Worm (Caenorhabditis elegans) whole organism, L1 larva: ENCODE results near the gene tre-4.
"Not testable (repeated sequence)": the region's sequence is repeated elsewhere in the genome, so short reads cannot be mapped to it uniquely, and the experiment has no call there.

Experiments used
- C16A3.4 ChIP-seq: fragments of 150-350 bp; optimal IDR thresholded peaks from 2 replicates; lab custom pipeline; 2014; ENCODE audit warnings: missing biosample characterization, missing genetic modification characterization
- C34B4.2 ChIP-seq: sonication (generic microtip); optimal IDR thresholded peaks from 2 replicates; lab custom pipeline; 2017; ENCODE audit warnings: mild to moderate bottlenecking, missing genetic modification characterization, missing compliant biosample characterization
- Y116A8C.19 ChIP-seq: sonication (generic microtip); optimal IDR thresholded peaks from 2 replicates; lab custom pipeline; 2016; ENCODE audit warnings: missing compliant biosample characterization, missing genetic modification characterization, borderline replicate concordance
- alr-1 ChIP-seq: fragments of 200-800 bp; sonication (Bioruptor generic); optimal IDR thresholded peaks from 2 replicates; lab custom pipeline; 2018; ENCODE audit warnings: borderline replicate concordance, mild to moderate bottlenecking, missing genetic modification characterization, missing compliant biosample characterization
- aly-2 ChIP-seq: fragments of 150-350 bp; optimal IDR thresholded peaks from 2 replicates; lab custom pipeline; 2014; ENCODE audit warnings: missing biosample characterization, missing genetic modification characterization
- ceh-63 ChIP-seq: fragments of 200-800 bp; sonication (Bioruptor generic); optimal IDR thresholded peaks from 2 replicates; lab custom pipeline; 2018; ENCODE audit warnings: mild to moderate bottlenecking, missing genetic modification characterization, missing compliant biosample characterization
- dsc-1 ChIP-seq: sonication (generic microtip); optimal IDR thresholded peaks from 2 replicates; lab custom pipeline; 2016; ENCODE audit warnings: mild to moderate bottlenecking, missing genetic modification characterization, missing compliant biosample characterization
- efl-1 ChIP-seq, 4 experiments: fragments of 150-350 bp; optimal IDR thresholded peaks in 3 of 4; peaks in 1 of 4; 1 replicate in 1 of 4; 2 replicates in 3 of 4; lab custom pipeline; 2014; ENCODE audit warnings: missing biosample characterization in 2 of 4, missing genetic modification characterization in 2 of 4, missing genetic modification reagents in 2 of 4
- egl-27 ChIP-seq, 2 experiments: fragments of 150-350 bp in 1 of 2; sonication (generic microtip); optimal IDR thresholded peaks; 3 replicates each; lab custom pipeline; 2017 to 2018; ENCODE audit warnings: missing biosample characterization in 2 of 2, missing genetic modification characterization in 2 of 2, missing genetic modification reagents in 2 of 2
- elt-3 ChIP-seq, 6 experiments: fragments of 150-350 bp in 1 of 6; sonication (generic microtip); optimal IDR thresholded peaks; 2 replicates each; lab custom pipeline; 2017 to 2018; ENCODE audit warnings: missing biosample characterization in 6 of 6, missing genetic modification characterization in 6 of 6, inconsistent platforms in 1 of 6
- fkh-10 ChIP-seq: sonication (generic microtip); optimal IDR thresholded peaks from 2 replicates; lab custom pipeline; 2017; ENCODE audit warnings: missing biosample characterization, missing genetic modification reagents, missing genetic modification characterization
- grh-1 ChIP-seq: fragments of 200-800 bp; sonication (Bioruptor generic); IDR thresholded peaks from 2 replicates; pipeline ENCODE4 v1.3.6; 2022; ENCODE audit warnings: missing genetic modification reagents, missing genetic modification characterization, missing compliant biosample characterization
- hlh-4 ChIP-seq: sonication (generic microtip); optimal IDR thresholded peaks from 2 replicates; lab custom pipeline; 2016; ENCODE audit warnings: mild to moderate bottlenecking, missing genetic modification characterization, missing compliant biosample characterization
- hpl-2 ChIP-seq: fragments of 150-350 bp; optimal IDR thresholded peaks from 2 replicates; lab custom pipeline; 2014; ENCODE audit warnings: missing biosample characterization, missing genetic modification reagents, missing genetic modification characterization
- isw-1 ChIP-seq: fragments of 200-800 bp; sonication (Bioruptor generic); IDR thresholded peaks from 2 replicates; pipeline ENCODE4 v1.3.6; 2022; ENCODE audit warnings: missing genetic modification characterization, missing compliant biosample characterization
- jun-1 ChIP-seq: fragments of 150-350 bp; optimal IDR thresholded peaks from 2 replicates; lab custom pipeline; 2014; ENCODE audit warnings: missing biosample characterization, missing genetic modification reagents, missing genetic modification characterization
- lin-15B ChIP-seq: fragments of 150-350 bp; sonication (generic microtip); optimal IDR thresholded peaks from 3 replicates; lab custom pipeline; 2014; ENCODE audit warnings: missing biosample characterization, missing genetic modification characterization
- lin-35 ChIP-seq, 2 experiments: fragments of 150-350 bp; optimal IDR thresholded peaks; 2 replicates each; lab custom pipeline; 2014; ENCODE audit warnings: missing biosample characterization in 2 of 2, missing genetic modification characterization in 2 of 2, missing genetic modification reagents in 2 of 2
- lsy-2 ChIP-seq, 2 experiments: fragments of 150-350 bp; optimal IDR thresholded peaks; 2 replicates each; lab custom pipeline; 2014; ENCODE audit warnings: missing biosample characterization in 2 of 2, missing genetic modification characterization in 2 of 2
- mab-9 ChIP-seq: fragments of 200-800 bp; sonication (Bioruptor generic); IDR thresholded peaks from 2 replicates; pipeline ENCODE4 v1.3.6; 2022; ENCODE audit warnings: missing genetic modification reagents, missing genetic modification characterization, missing compliant biosample characterization
- mdl-1 ChIP-seq, 2 experiments: fragments of 150-350 bp; optimal IDR thresholded peaks; 2 replicates each; lab custom pipeline; 2014 to 2017; ENCODE audit warnings: missing biosample characterization in 2 of 2, missing genetic modification characterization in 2 of 2, inconsistent platforms in 1 of 2
- mef-2 ChIP-seq: fragments of 150-350 bp; optimal IDR thresholded peaks from 2 replicates; lab custom pipeline; 2014; ENCODE audit warnings: missing biosample characterization, missing genetic modification characterization
- nhr-19 ChIP-seq: fragments of 200-800 bp; sonication (Bioruptor generic); conservative IDR thresholded peaks from 2 replicates; pipeline ENCODE4 v1.3.6; 2022; ENCODE audit warnings: missing genetic modification characterization, missing compliant biosample characterization
- nhr-237 ChIP-seq: fragments of 150-350 bp; optimal IDR thresholded peaks from 2 replicates; lab custom pipeline; 2014; ENCODE audit warnings: missing biosample characterization, missing genetic modification characterization
- nhr-76 ChIP-seq: sonication (generic microtip); optimal IDR thresholded peaks from 2 replicates; lab custom pipeline; 2017; ENCODE audit warnings: missing biosample characterization, missing genetic modification characterization
- nhr-90 ChIP-seq: sonication (generic microtip); optimal IDR thresholded peaks from 2 replicates; lab custom pipeline; 2016; ENCODE audit warnings: mild to moderate bottlenecking, missing genetic modification characterization, missing compliant biosample characterization; ENCODE audit not compliant: poor library complexity
- pag-3 ChIP-seq: sonication (generic microtip); optimal IDR thresholded peaks from 2 replicates; lab custom pipeline; 2017; ENCODE audit warnings: missing genetic modification characterization, mild to moderate bottlenecking, missing compliant biosample characterization, antibody characterized with exemption, borderline replicate concordance; ENCODE audit not compliant: insufficient read depth
- pax-3 ChIP-seq: fragments of 200-800 bp; sonication (Bioruptor generic); optimal IDR thresholded peaks from 2 replicates; lab custom pipeline; 2018; ENCODE audit warnings: mild to moderate bottlenecking, missing genetic modification characterization, moderate library complexity, missing compliant biosample characterization
- snpc-4 ChIP-seq: fragments of 150-350 bp; optimal IDR thresholded peaks from 2 replicates; lab custom pipeline; 2014; ENCODE audit warnings: missing biosample characterization, missing genetic modification characterization
- sptf-1 ChIP-seq: fragments of 150-350 bp; optimal IDR thresholded peaks from 2 replicates; lab custom pipeline; 2014; ENCODE audit warnings: missing biosample characterization, missing genetic modification characterization
- swsn-7 ChIP-seq: sonication (generic microtip); optimal IDR thresholded peaks from 2 replicates; lab custom pipeline; 2016; ENCODE audit warnings: missing genetic modification characterization, missing compliant biosample characterization
- unc-86 ChIP-seq: sonication (generic microtip); optimal IDR thresholded peaks from 2 replicates; lab custom pipeline; 2016; ENCODE audit warnings: missing genetic modification characterization, missing compliant biosample characterization
- unc-98 ChIP-seq: fragments of 200-800 bp; sonication (Bioruptor generic); IDR thresholded peaks from 2 replicates; pipeline ENCODE4 v1.3.6; 2022; ENCODE audit warnings: missing genetic modification characterization, missing compliant biosample characterization
- zip-4 ChIP-seq: fragments of 200-800 bp; sonication (Bioruptor generic); optimal IDR thresholded peaks from 2 replicates; lab custom pipeline; 2018; ENCODE audit warnings: mild to moderate bottlenecking, missing genetic modification characterization, moderate library complexity, missing compliant biosample characterization
- ztf-11 ChIP-seq, 2 experiments: sonication (generic microtip); optimal IDR thresholded peaks; 2 replicates each; lab custom pipeline; 2016 to 2017; ENCODE audit warnings: missing genetic modification characterization in 2 of 2, missing biosample characterization in 1 of 2, missing compliant biosample characterization in 1 of 2
- ztf-4 ChIP-seq: fragments of 150-350 bp; optimal IDR thresholded peaks from 2 replicates; lab custom pipeline; 2014; ENCODE audit warnings: missing biosample characterization, missing genetic modification characterization

Gene tre-4

ce11 chrX:13471855-13472254 is at the start of gene tre-4:
tre-4 (plus strand) TSS chrX:13472155.
- TF ChIP-seq unc-86 (no peak), egl-27 (tag; optimal IDR thresholded peaks at IDR 0.05; lab: Kevin White, UChicago) (no peak), ztf-4 (tag; lab: Kevin White, UChicago) (no peak), efl-1 (optimal IDR thresholded peaks at IDR 0.05; lab: Kevin White, UChicago) (no peak), efl-1 (GFP tag; optimal IDR thresholded peaks at IDR 0.05 in 1 of 2; lab: Kevin White, UChicago) (peak in 1 of 2 experiments; percentile 45)

- TF ChIP-seq nhr-19 (GFP tag; lab: Robert Waterston, UW) (no peak), C16A3.4 (tag; lab: Kevin White, UChicago) (no peak), ztf-11 (tag; optimal IDR thresholded peaks at IDR 0.05; lab: Kevin White, UChicago) (no peak), Y116A8C.19 (no peak), aly-2 (tag; lab: Kevin White, UChicago) (no peak), nhr-90 (tag; lab: Kevin White, UChicago) (no peak), snpc-4 (tag; lab: Kevin White, UChicago) (no peak), ceh-63 (GFP tag; lab: Kevin White, UChicago) (no peak), pag-3 (no peak), mab-9 (no peak), zip-4 (no peak), lsy-2 (tag; optimal IDR thresholded peaks at IDR 0.05; lab: Kevin White, UChicago) (no peak), grh-1 (GFP tag; lab: Robert Waterston, UW) (no peak), sptf-1 (tag; lab: Kevin White, UChicago) (no peak), efl-1 (optimal IDR thresholded peaks at IDR 0.05; lab: Kevin White, UChicago) (no peak), efl-1 (GFP tag; optimal IDR thresholded peaks at IDR 0.05 in 1 of 2; lab: Kevin White, UChicago) (no peak)
Measured at ce11 chrX:13423340-13423739, 48.6 kb upstream of the tre-4 start, which contains the start of gene fkh-3. fkh-3 (minus strand) TSS chrX:13423440.

- not testable (repeated sequence) for TF ChIP-seq hlh-4 (tag; lab: Kevin White, UChicago); pax-3 (tag; lab: Kevin White, UChicago); ztf-11 (tag; optimal IDR thresholded peaks at IDR 0.05; lab: Kevin White, UChicago)
- TF ChIP-seq, all 84 proteins: peak for 0; not testable (repeated sequence) for 84
Measured at ce11 chrX:13428755-13429154, 43.2 kb upstream of the tre-4 start, which contains the start of gene fkh-4. fkh-4 (minus strand) TSS chrX:13428855.

- not testable (repeated sequence) for TF ChIP-seq mef-2 (tag; lab: Kevin White, UChicago); isw-1 (GFP tag; lab: Robert Waterston, UW); lin-35 (GFP tag; optimal IDR thresholded peaks at IDR 0.05; lab: Kevin White, UChicago)
Measured at ce11 chrX:13431388-13431787, 40.6 kb upstream of the tre-4 start, which contains the start of gene C29F7.10. C29F7.10 (minus strand) TSS chrX:13431488.

- TF ChIP-seq C16A3.4 (tag; lab: Kevin White, UChicago) (no peak), dsc-1 (tag; lab: Kevin White, UChicago) (peak; percentile 21)
- TF ChIP-seq, all 84 proteins: peak for 1
Measured at ce11 chrX:13435116-13435515, 36.8 kb upstream of the tre-4 start.

- no peak for TF ChIP-seq efl-1 (optimal IDR thresholded peaks at IDR 0.05; lab: Kevin White, UChicago)
- peak in 1 of 2 experiments; percentile 43 for TF ChIP-seq efl-1 (GFP tag; optimal IDR thresholded peaks at IDR 0.05 in 1 of 2; lab: Kevin White, UChicago)
- no peak for TF ChIP-seq egl-27 (tag; optimal IDR thresholded peaks at IDR 0.05; lab: Kevin White, UChicago)
Measured at ce11 chrX:13435790-13436472, 36.0 kb upstream of the tre-4 start, which contains the start of gene jmjd-3.3. jmjd-3.3 (plus strand) TSS chrX:13436422.

ce11 chrX:13442446-13442845 is 29.5 kb upstream of the tre-4 start:
- TF ChIP-seq ztf-11 (tag; optimal IDR thresholded peaks at IDR 0.05; lab: Kevin White, UChicago) = peak in 1 of 2 experiments; percentile 24
- peak; percentile 68 for TF ChIP-seq fkh-10 (GFP tag; lab: Kevin White, UChicago)
- peak in 1 of 2 experiments; percentile 44 for TF ChIP-seq mdl-1 (tag; optimal IDR thresholded peaks at IDR 0.05; lab: Kevin White, UChicago)
- TF ChIP-seq jun-1 (tag; lab: Kevin White, UChicago) = peak; percentile 57
- no peak for TF ChIP-seq alr-1
- no peak for TF ChIP-seq elt-3 (tag; optimal IDR thresholded peaks at IDR 0.05; lab: Kevin White, UChicago)
- TF ChIP-seq hpl-2 (GFP tag; lab: Kevin White, UChicago) = no peak
- TF ChIP-seq nhr-76 = no peak
- TF ChIP-seq efl-1 (optimal IDR thresholded peaks at IDR 0.05; lab: Kevin White, UChicago) = no peak
- peak in 1 of 2 experiments; percentile 41 for TF ChIP-seq efl-1 (GFP tag; optimal IDR thresholded peaks at IDR 0.05 in 1 of 2; lab: Kevin White, UChicago)
- no peak for TF ChIP-seq mef-2 (tag; lab: Kevin White, UChicago)
- peak; percentile 24 for TF ChIP-seq swsn-7 (tag; lab: Kevin White, UChicago)
- TF ChIP-seq unc-98 (GFP tag; lab: Robert Waterston, UW) = no peak
- TF ChIP-seq C34B4.2 (tag; lab: Kevin White, UChicago) = no peak
- TF ChIP-seq lin-15B (tag; lab: Kevin White, UChicago) = no peak
- no peak for TF ChIP-seq snpc-4 (tag; lab: Kevin White, UChicago)
- TF ChIP-seq nhr-237 = no peak
